Worm (Caenorhabditis elegans) whole organism, late embryonic: ENCODE data around the gene C09B9.7.

Source experiments
- che-1 ChIP-seq: sonication (generic microtip); optimal IDR thresholded peaks from 2 replicates; lab custom pipeline; 2016; ENCODE audit warnings: mild to moderate bottlenecking, missing genetic modification characterization, missing compliant biosample characterization
- rnt-1 ChIP-seq: sonication (generic microtip); optimal IDR thresholded peaks from 2 replicates; lab custom pipeline; 2016; ENCODE audit warnings: missing genetic modification characterization, missing compliant biosample characterization

DNA sequence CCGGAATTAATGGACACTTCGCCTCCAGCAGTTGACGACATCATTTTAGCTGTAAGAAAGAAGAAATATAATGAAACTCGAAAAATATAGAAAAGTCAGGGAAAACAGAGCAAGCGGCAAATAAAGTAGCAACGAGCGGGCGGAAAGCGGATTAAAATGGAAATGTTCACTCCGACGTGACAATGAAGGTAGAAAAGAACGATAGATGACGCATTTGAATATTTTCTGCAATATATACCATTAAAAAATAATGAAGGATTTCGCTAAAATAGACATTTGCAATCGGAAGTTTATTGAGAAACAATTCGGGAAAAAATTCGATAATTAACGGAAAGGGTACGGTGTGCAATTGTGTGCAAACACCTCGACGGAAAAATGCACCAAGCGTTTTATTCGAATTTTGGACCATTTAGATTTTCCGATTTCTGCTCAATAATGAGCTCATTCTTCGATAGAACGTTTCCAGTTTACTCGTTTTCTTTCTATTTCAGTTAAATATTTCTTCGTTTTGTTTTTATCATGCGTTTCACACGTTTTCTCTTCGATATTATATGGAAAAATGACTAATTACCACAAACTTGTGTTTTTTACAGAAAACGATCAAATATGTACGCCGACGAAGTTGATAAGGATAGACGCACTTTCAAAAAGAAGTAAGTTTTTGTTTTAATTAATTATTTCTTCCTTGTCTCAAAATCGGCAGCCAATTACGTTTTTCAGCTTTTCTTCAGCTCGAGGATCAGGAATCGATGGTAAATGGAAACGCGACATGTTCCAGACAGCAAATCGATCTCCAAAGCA is 30.3 kb upstream of the C09B9.7 start, which contains the start of the genes snpn-1 and C02B10.4:
- TF ChIP-seq che-1 (tag; lab: Kevin White, UChicago) (no peak), rnt-1 (tag; lab: Kevin White, UChicago) (no peak)
